Worm (Caenorhabditis elegans) whole organism, L4 larva: ENCODE data around the gene eelo-2.

Experiments used
- ZK546.5 ChIP-seq, 2 experiments: sonication (generic microtip); optimal IDR thresholded peaks; 2 replicates each; lab custom pipeline; 2017; ENCODE audit warnings: missing biosample characterization in 2 of 2, missing genetic modification characterization in 2 of 2
- aly-2 ChIP-seq: sonication (generic microtip); optimal IDR thresholded peaks from 2 replicates; lab custom pipeline; 2018; ENCODE audit warnings: missing biosample characterization, missing genetic modification characterization
- fos-1 ChIP-seq: fragments of 150-350 bp; optimal IDR thresholded peaks from 2 replicates; lab custom pipeline; 2014; ENCODE audit warnings: missing biosample characterization, missing genetic modification characterization
- lsy-2 ChIP-seq, 2 experiments: fragments of 150-350 bp in 1 of 2; sonication (generic microtip) in 1 of 2; optimal IDR thresholded peaks; 2 replicates each; lab custom pipeline; 2014 to 2017; ENCODE audit warnings: missing biosample characterization in 2 of 2, missing genetic modification characterization in 2 of 2
- mep-1 ChIP-seq: fragments of 150-350 bp; sonication (generic microtip); optimal IDR thresholded peaks from 3 replicates; lab custom pipeline; 2014; ENCODE audit warnings: missing biosample characterization, missing genetic modification characterization
- nhr-10 ChIP-seq: fragments of 150-350 bp; optimal IDR thresholded peaks from 2 replicates; lab custom pipeline; 2014; ENCODE audit warnings: missing biosample characterization, missing genetic modification characterization
- nhr-11 ChIP-seq: fragments of 150-350 bp; optimal IDR thresholded peaks from 2 replicates; lab custom pipeline; 2014; ENCODE audit warnings: missing biosample characterization, missing genetic modification characterization
- skn-1 ChIP-seq: fragments of 150-350 bp; optimal IDR thresholded peaks from 2 replicates; lab custom pipeline; 2014; ENCODE audit warnings: missing biosample characterization, missing genetic modification characterization

- no peak for TF ChIP-seq fos-1 (tag; lab: Kevin White, UChicago)
- TF ChIP-seq ZK546.5 (tag; optimal IDR thresholded peaks at IDR 0.05; lab: Kevin White, UChicago) = no peak
- TF ChIP-seq nhr-11 (tag; lab: Kevin White, UChicago) = no peak
- TF ChIP-seq mep-1 (tag; lab: Kevin White, UChicago) = no peak
- TF ChIP-seq aly-2 (tag; lab: Kevin White, UChicago) = no peak
- no peak for TF ChIP-seq skn-1
- TF ChIP-seq nhr-10 (tag; lab: Kevin White, UChicago) = no peak
- no peak for TF ChIP-seq lsy-2 (tag; optimal IDR thresholded peaks at IDR 0.05; lab: Kevin White, UChicago)
These were observed 25.4 kb downstream of the eelo-2 start, which contains the start of gene lhfp-4 for ce11 chrIV:17275281-17275680.
